Worm (Caenorhabditis elegans) whole organism, mixed stage, embryonic: ENCODE data around the gene T07F12.4.

Experiments
- bed-3 ChIP-seq: fragments of 200-800 bp; sonication (Bioruptor generic); optimal IDR thresholded peaks from 3 replicates; lab custom pipeline; 2018; ENCODE audit warnings: mild to moderate bottlenecking, missing genetic modification characterization, moderate library complexity, missing compliant biosample characterization
- ceh-43 ChIP-seq: fragments of 200-800 bp; sonication (Bioruptor generic); optimal IDR thresholded peaks from 2 replicates; lab custom pipeline; 2018; ENCODE audit warnings: mild to moderate bottlenecking, missing genetic modification characterization, moderate library complexity, missing compliant biosample characterization
- elt-3 ChIP-seq: fragments of 150-350 bp; optimal IDR thresholded peaks from 2 replicates; lab custom pipeline; 2014; ENCODE audit warnings: missing biosample characterization, missing genetic modification characterization
- ham-2 ChIP-seq: fragments of 200-800 bp; sonication (Bioruptor generic); optimal IDR thresholded peaks from 2 replicates; lab custom pipeline; 2018; ENCODE audit warnings: mild to moderate bottlenecking, missing genetic modification characterization, missing compliant biosample characterization
- lin-13 ChIP-seq: fragments of 150-350 bp; optimal IDR thresholded peaks from 2 replicates; lab custom pipeline; 2014; ENCODE audit warnings: missing biosample characterization, missing genetic modification characterization
- nhr-12 ChIP-seq: fragments of 150-350 bp; optimal IDR thresholded peaks from 2 replicates; lab custom pipeline; 2014; ENCODE audit warnings: missing biosample characterization, missing genetic modification characterization
- pha-4 ChIP-seq: fragments of 150-350 bp; optimal IDR thresholded peaks from 2 replicates; lab custom pipeline; 2018; ENCODE audit warnings: missing biosample characterization, missing genetic modification reagents, missing genetic modification characterization

DNA sequence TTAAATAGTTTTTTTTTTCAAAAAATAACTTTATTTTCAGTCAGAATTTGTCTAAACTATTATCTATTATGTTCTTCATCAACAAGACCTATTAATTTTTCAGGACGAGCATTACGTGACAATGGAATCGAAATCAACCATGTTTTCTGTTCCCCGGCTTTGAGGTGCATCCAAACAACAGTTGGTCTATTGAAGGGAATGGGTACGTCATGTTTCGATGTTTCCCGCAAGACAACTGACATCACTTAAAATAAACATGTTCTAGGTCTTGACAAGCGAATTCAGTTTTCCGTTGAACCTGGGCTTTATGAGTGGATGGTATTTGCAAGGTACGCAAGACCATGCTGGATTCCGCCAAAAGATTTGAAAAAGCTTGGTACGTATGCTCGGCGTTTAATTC is 5.4 kb downstream of the T07F12.4 start:
- TF ChIP-seq pha-4 (tag; lab: Kevin White, UChicago) = no peak
- no peak for TF ChIP-seq nhr-12 (tag; lab: Kevin White, UChicago)
- TF ChIP-seq ham-2 (GFP tag; lab: Kevin White, UChicago) = no peak
- TF ChIP-seq lin-13 (tag; lab: Kevin White, UChicago) = no peak
- TF ChIP-seq ceh-43 (GFP tag; lab: Kevin White, UChicago) = no peak
- TF ChIP-seq bed-3 (GFP tag; lab: Kevin White, UChicago) = no peak
- TF ChIP-seq elt-3 (tag; lab: Kevin White, UChicago) = no peak
